Worm (Caenorhabditis elegans) whole organism, early embryonic: Measurements from ENCODE around the gene C15H11.13.

Source experiments
- B0310.2 ChIP-seq: sonication (generic microtip); optimal IDR thresholded peaks from 2 replicates; lab custom pipeline; 2016; ENCODE audit warnings: mild to moderate bottlenecking, missing genetic modification characterization, missing compliant biosample characterization
- F13C5.2 ChIP-seq: sonication (generic microtip); optimal IDR thresholded peaks from 2 replicates; lab custom pipeline; 2017; ENCODE audit warnings: mild to moderate bottlenecking, missing genetic modification characterization, inconsistent platforms, missing compliant biosample characterization
- aly-1 ChIP-seq: sonication (generic microtip); optimal IDR thresholded peaks from 2 replicates; lab custom pipeline; 2016; ENCODE audit warnings: missing genetic modification characterization, missing compliant biosample characterization
- ama-1 ChIP-seq: fragments of 150-350 bp; optimal IDR thresholded peaks from 2 replicates; lab custom pipeline; 2014
- ceh-36 ChIP-seq: sonication (generic microtip); optimal IDR thresholded peaks from 2 replicates; lab custom pipeline; 2016; ENCODE audit warnings: missing genetic modification characterization, inconsistent platforms, missing compliant biosample characterization
- ets-7 ChIP-seq: sonication (generic microtip); optimal IDR thresholded peaks from 2 replicates; lab custom pipeline; 2016; ENCODE audit warnings: missing genotype, missing genetic modification characterization, missing compliant biosample characterization
- flt-1 ChIP-seq: fragments of 200-800 bp; sonication (Bioruptor generic); IDR thresholded peaks from 2 replicates; pipeline ENCODE4 v1.3.6; 2022; ENCODE audit warnings: missing genetic modification characterization, missing compliant biosample characterization
- hmg-4 ChIP-seq: fragments of 200-800 bp; sonication (Bioruptor generic); optimal IDR thresholded peaks from 2 replicates; lab custom pipeline; 2018; ENCODE audit warnings: mild to moderate bottlenecking, missing genetic modification characterization, missing compliant biosample characterization
- pes-1 ChIP-seq: fragments of 200-800 bp; sonication (Bioruptor generic); IDR thresholded peaks from 2 replicates; pipeline ENCODE4 v1.3.6; 2022; ENCODE audit warnings: missing genetic modification reagents, missing genetic modification characterization, missing compliant biosample characterization
- sea-1 ChIP-seq: fragments of 200-800 bp; sonication (Bioruptor generic); conservative IDR thresholded peaks from 2 replicates; pipeline ENCODE4 v1.3.6; 2022; ENCODE audit warnings: missing genetic modification characterization, missing compliant biosample characterization
- tbx-11 ChIP-seq: fragments of 200-800 bp; sonication (Bioruptor generic); IDR thresholded peaks from 2 replicates; pipeline ENCODE4 v1.3.6; 2022; ENCODE audit warnings: missing genetic modification characterization, missing compliant biosample characterization
- tbx-37 ChIP-seq: fragments of 200-800 bp; sonication (Bioruptor generic); conservative IDR thresholded peaks from 2 replicates; pipeline ENCODE4 v1.3.6; 2022; ENCODE audit warnings: missing genetic modification reagents, missing genetic modification characterization, missing compliant biosample characterization

DNA sequence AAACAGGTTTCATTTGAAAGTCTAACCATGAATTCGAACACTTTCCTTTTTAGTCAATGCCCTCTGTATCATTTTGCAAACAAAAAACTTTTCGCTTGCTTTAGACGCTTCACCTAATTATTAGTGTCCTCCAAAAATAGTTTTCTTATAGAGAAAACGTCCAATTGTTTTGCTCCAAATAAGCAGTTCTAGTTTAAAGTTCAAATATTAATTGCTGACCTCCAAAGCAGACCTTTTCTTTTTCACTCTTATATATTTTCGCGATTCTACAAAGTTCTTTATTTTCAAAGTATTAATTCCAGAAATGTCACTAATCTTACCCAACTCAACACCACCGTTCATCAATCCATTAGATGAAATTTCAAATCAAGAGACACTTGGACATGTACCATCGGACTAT lies 13.9 kb downstream of the C15H11.13 start, which contains the start of gene gnrr-2:
- TF ChIP-seq hmg-4 (no peak), ceh-36 (no peak), ama-1 (lab: Kevin White, UChicago) (no peak), aly-1 (tag; lab: Kevin White, UChicago) (no peak), tbx-11 (GFP tag; lab: Robert Waterston, UW) (no peak), tbx-37 (GFP tag; lab: Robert Waterston, UW) (no peak), F13C5.2 (no peak), B0310.2 (tag; lab: Kevin White, UChicago) (no peak), pes-1 (GFP tag; lab: Robert Waterston, UW) (no peak), sea-1 (no peak), flt-1 (GFP tag; lab: Robert Waterston, UW) (no peak), ets-7 (tag; lab: Kevin White, UChicago) (no peak)
